Worm (Caenorhabditis elegans) whole organism, late embryonic: Measurements from ENCODE around the gene txt-18.

Experiments used
- F13H6.1 ChIP-seq: sonication (generic microtip); optimal IDR thresholded peaks from 2 replicates; lab custom pipeline; 2016; ENCODE audit warnings: missing genetic modification characterization, missing compliant biosample characterization
- Y22D7AL.16 ChIP-seq: sonication (generic microtip); optimal IDR thresholded peaks from 2 replicates; lab custom pipeline; 2016; ENCODE audit warnings: missing genetic modification characterization, missing compliant biosample characterization
- ahr-1 ChIP-seq: sonication (generic microtip); optimal IDR thresholded peaks from 2 replicates; lab custom pipeline; 2016; ENCODE audit warnings: missing genetic modification characterization, missing compliant biosample characterization
- ceh-19 ChIP-seq: fragments of 200-800 bp; sonication (Bioruptor generic); optimal IDR thresholded peaks from 2 replicates; lab custom pipeline; 2018; ENCODE audit warnings: mild to moderate bottlenecking, missing genetic modification characterization, missing compliant biosample characterization
- ceh-2 ChIP-seq: sonication (generic microtip); optimal IDR thresholded peaks from 2 replicates; lab custom pipeline; 2016; ENCODE audit warnings: missing genotype, missing genetic modification characterization, missing compliant biosample characterization
- ceh-22 ChIP-seq: sonication (generic microtip); optimal IDR thresholded peaks from 2 replicates; lab custom pipeline; 2017; ENCODE audit warnings: missing biosample characterization, missing genetic modification characterization
- ceh-24 ChIP-seq: sonication (generic microtip); optimal IDR thresholded peaks from 2 replicates; lab custom pipeline; 2016; ENCODE audit warnings: mild to moderate bottlenecking, missing genetic modification characterization, missing compliant biosample characterization
- ceh-30 ChIP-seq: fragments of 150-350 bp; optimal IDR thresholded peaks from 2 replicates; lab custom pipeline; 2014; ENCODE audit warnings: missing biosample characterization, missing genetic modification characterization
- ceh-34 ChIP-seq: sonication (generic microtip); optimal IDR thresholded peaks from 2 replicates; lab custom pipeline; 2016; ENCODE audit warnings: mild to moderate bottlenecking, missing genetic modification characterization, missing compliant biosample characterization
- dmd-4 ChIP-seq: sonication (generic microtip); optimal IDR thresholded peaks from 2 replicates; lab custom pipeline; 2016; ENCODE audit warnings: borderline replicate concordance, missing genetic modification characterization, missing compliant biosample characterization
- dve-1 ChIP-seq: sonication (generic microtip); optimal IDR thresholded peaks from 2 replicates; lab custom pipeline; 2017; ENCODE audit warnings: antibody characterized with exemption, mild to moderate bottlenecking, missing genetic modification characterization, missing compliant biosample characterization
- elt-4 ChIP-seq: sonication (generic microtip); optimal IDR thresholded peaks from 2 replicates; lab custom pipeline; 2016; ENCODE audit warnings: missing genetic modification characterization, missing compliant biosample characterization
- ets-4 ChIP-seq: sonication (generic microtip); optimal IDR thresholded peaks from 2 replicates; lab custom pipeline; 2016; ENCODE audit warnings: missing genetic modification characterization, missing compliant biosample characterization
- fkh-10 ChIP-seq: fragments of 150-350 bp; optimal IDR thresholded peaks from 2 replicates; lab custom pipeline; 2014; ENCODE audit warnings: missing biosample characterization, missing genetic modification reagents, missing genetic modification characterization
- fkh-6 ChIP-seq: sonication (generic microtip); optimal IDR thresholded peaks from 2 replicates; lab custom pipeline; 2016; ENCODE audit warnings: missing genetic modification characterization, missing compliant biosample characterization
- hlh-13 ChIP-seq: fragments of 200-800 bp; sonication (Bioruptor generic); optimal IDR thresholded peaks from 2 replicates; lab custom pipeline; 2018; ENCODE audit warnings: mild to moderate bottlenecking, missing genetic modification characterization, missing compliant biosample characterization
- madf-2 ChIP-seq: sonication (generic microtip); optimal IDR thresholded peaks from 2 replicates; lab custom pipeline; 2017; ENCODE audit warnings: missing genetic modification characterization, missing compliant biosample characterization
- nhr-11 ChIP-seq: fragments of 150-350 bp; optimal IDR thresholded peaks from 2 replicates; lab custom pipeline; 2014; ENCODE audit warnings: missing biosample characterization, missing genetic modification characterization
- npax-4 ChIP-seq: sonication (generic microtip); optimal IDR thresholded peaks from 2 replicates; lab custom pipeline; 2016; ENCODE audit warnings: missing genetic modification characterization, missing compliant biosample characterization
- pag-3 ChIP-seq: sonication (generic microtip); optimal IDR thresholded peaks from 2 replicates; lab custom pipeline; 2016; ENCODE audit warnings: missing compliant biosample characterization, missing genetic modification characterization, borderline replicate concordance
- pax-1 ChIP-seq: fragments of 150-350 bp; optimal IDR thresholded peaks from 2 replicates; lab custom pipeline; 2014; ENCODE audit warnings: missing biosample characterization, missing genetic modification characterization
- pha-4 ChIP-seq: fragments of 150-350 bp; optimal IDR thresholded peaks from 2 replicates; lab custom pipeline; 2018; ENCODE audit warnings: missing biosample characterization, missing genetic modification reagents, missing genetic modification characterization
- pqm-1 ChIP-seq: sonication (generic microtip); optimal IDR thresholded peaks from 2 replicates; lab custom pipeline; 2016; ENCODE audit warnings: missing genetic modification characterization, missing compliant biosample characterization
- rnt-1 ChIP-seq: sonication (generic microtip); optimal IDR thresholded peaks from 2 replicates; lab custom pipeline; 2016; ENCODE audit warnings: missing genetic modification characterization, missing compliant biosample characterization
- sdc-2 ChIP-seq: sonication (generic microtip); optimal IDR thresholded peaks from 2 replicates; lab custom pipeline; 2016; ENCODE audit warnings: missing genotype, missing genetic modification characterization, missing compliant biosample characterization
- sox-2 ChIP-seq: fragments of 200-800 bp; sonication (Bioruptor generic); IDR thresholded peaks from 2 replicates; pipeline ENCODE4 v1.3.6; 2022; ENCODE audit warnings: missing genetic modification reagents, missing genetic modification characterization, missing compliant biosample characterization
- tbx-7 ChIP-seq: sonication (generic microtip); optimal IDR thresholded peaks from 2 replicates; lab custom pipeline; 2016; ENCODE audit warnings: missing genotype, missing genetic modification characterization, missing compliant biosample characterization
- unc-3 ChIP-seq, 2 experiments: fragments of 200-800 bp in 1 of 2; sonication (Bioruptor generic) in 1 of 2; sonication (generic microtip) in 1 of 2; conservative IDR thresholded peaks in 1 of 2; optimal IDR thresholded peaks in 1 of 2; 2 replicates each; pipeline versions ENCODE4 v1.3.6 to Lab custom; 2016 to 2022; ENCODE audit warnings: missing compliant biosample characterization in 2 of 2, missing genetic modification characterization in 2 of 2, missing genetic modification reagents in 1 of 2
- unc-86 ChIP-seq: sonication (generic microtip); optimal IDR thresholded peaks from 2 replicates; lab custom pipeline; 2016; ENCODE audit warnings: missing genetic modification characterization, missing compliant biosample characterization
- zip-5 ChIP-seq: sonication (generic microtip); optimal IDR thresholded peaks from 2 replicates; lab custom pipeline; 2016; ENCODE audit warnings: missing genetic modification characterization, missing compliant biosample characterization
- ztf-16 ChIP-seq: sonication (generic microtip); optimal IDR thresholded peaks from 2 replicates; lab custom pipeline; 2017; ENCODE audit warnings: missing genetic modification characterization, missing compliant biosample characterization

txt-18 gene

ce11 chrII:6331222-6331830, 12.5 kb upstream of the txt-18 start, which contains the start of gene set-4 (continued):
- TF ChIP-seq pha-4 (no peak), npax-4 (no peak), sox-2 (GFP tag; lab: Robert Waterston, UW) (no peak; the same call in 1 of the 2 replicates), dmd-4 (peak; percentile 7), pag-3 (tag; lab: Kevin White, UChicago) (no peak), pax-1 (tag; lab: Kevin White, UChicago) (no peak), ztf-16 (tag; lab: Kevin White, UChicago) (peak; percentile 19), hlh-13 (GFP tag; lab: Kevin White, UChicago) (no peak), dve-1 (no peak), ceh-34 (tag; lab: Kevin White, UChicago) (peak; percentile 75), ceh-30 (tag; lab: Kevin White, UChicago) (no peak), F13H6.1 (tag; lab: Kevin White, UChicago) (no peak), fkh-10 (peak; percentile 39), Y22D7AL.16 (no peak), unc-86 (tag; lab: Kevin White, UChicago) (peak; percentile 67), pqm-1 (tag; lab: Kevin White, UChicago) (no peak), ceh-2 (tag; lab: Kevin White, UChicago) (peak; percentile 30), ets-4 (tag; lab: Kevin White, UChicago) (peak; percentile 10), unc-3 (GFP tag; conservative IDR thresholded peaks at IDR 0.05; lab: Robert Waterston, UW) (no peak; the same call in 1 of the 2 replicates), unc-3 (tag; optimal IDR thresholded peaks at IDR 0.05; lab: Kevin White, UChicago) (no peak), nhr-11 (no peak), ahr-1 (tag; lab: Kevin White, UChicago) (no peak), madf-2 (tag; lab: Kevin White, UChicago) (no peak), fkh-6 (tag; lab: Kevin White, UChicago) (no peak), tbx-7 (tag; lab: Kevin White, UChicago) (no peak)

- TF ChIP-seq sdc-2 (tag; lab: Kevin White, UChicago) (no peak), sox-2 (GFP tag; lab: Robert Waterston, UW) (no peak)
These were observed 10.0 kb upstream of the txt-18 start, which contains the start of gene ttc-39B for ce11 chrII:6333887-6334286. TSS of gene ttc-39B (minus strand) at chrII:6333987.

DNA sequence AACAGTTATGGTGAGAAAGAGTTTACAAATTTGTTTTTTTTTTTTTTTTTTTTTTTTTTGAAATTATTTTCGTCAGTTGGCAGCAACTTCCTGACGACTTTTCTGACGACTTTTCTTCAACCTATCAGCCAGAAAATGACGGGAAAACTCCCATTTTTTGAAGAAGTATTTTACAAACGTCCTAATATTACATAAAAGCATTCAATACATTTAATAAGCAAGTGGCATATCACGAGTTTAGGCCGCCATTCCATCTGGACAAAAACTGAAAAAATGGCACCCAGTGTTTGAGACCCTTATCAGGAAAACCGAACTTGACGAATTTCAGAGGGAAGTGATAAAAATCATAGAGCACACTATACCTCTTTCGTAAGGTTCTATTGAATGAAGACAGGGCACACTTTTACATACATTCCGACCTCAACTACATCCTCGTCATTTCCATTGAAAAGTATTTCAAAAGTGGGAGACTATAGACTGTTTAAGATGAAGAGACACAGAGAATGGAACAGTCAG, 9.1 kb upstream of the txt-18 start:
- no peak for TF ChIP-seq rnt-1 (tag; lab: Kevin White, UChicago)
- no peak for TF ChIP-seq elt-4 (tag; lab: Kevin White, UChicago)
- no peak for TF ChIP-seq zip-5
- TF ChIP-seq sox-2 (GFP tag; lab: Robert Waterston, UW) = no peak
- no peak for TF ChIP-seq fkh-6 (tag; lab: Kevin White, UChicago)
- no peak for TF ChIP-seq Y22D7AL.16
- no peak for TF ChIP-seq hlh-13 (GFP tag; lab: Kevin White, UChicago)

DNA sequence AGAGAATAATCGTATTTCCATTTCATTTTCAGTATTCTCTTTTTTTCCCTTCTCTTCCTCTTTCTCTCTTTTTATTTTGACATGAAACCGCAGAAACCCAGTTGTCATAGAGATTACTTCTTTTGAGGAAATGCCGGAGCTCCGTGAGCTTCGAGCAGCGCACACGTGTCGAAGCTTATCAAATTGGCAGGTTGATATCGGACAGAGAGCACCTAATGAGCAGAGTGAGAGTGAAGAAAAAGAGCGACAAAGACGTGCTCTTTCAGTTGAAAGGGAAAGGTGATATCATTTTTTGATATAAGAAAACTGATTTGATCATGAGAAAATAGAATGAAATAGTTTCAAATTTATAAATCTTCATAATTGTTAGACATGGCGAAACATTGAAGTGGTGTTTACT, 8.5 kb upstream of the txt-18 start, which contains the start of gene C32D5.14:
TSS of gene C32D5.14 (plus strand) at position 131 of the 400 bp plus-strand sequence.
- TF ChIP-seq pha-4 (no peak), ceh-24 (no peak), pqm-1 (tag; lab: Kevin White, UChicago) (no peak), ceh-22 (tag; lab: Kevin White, UChicago) (no peak)

DNA sequence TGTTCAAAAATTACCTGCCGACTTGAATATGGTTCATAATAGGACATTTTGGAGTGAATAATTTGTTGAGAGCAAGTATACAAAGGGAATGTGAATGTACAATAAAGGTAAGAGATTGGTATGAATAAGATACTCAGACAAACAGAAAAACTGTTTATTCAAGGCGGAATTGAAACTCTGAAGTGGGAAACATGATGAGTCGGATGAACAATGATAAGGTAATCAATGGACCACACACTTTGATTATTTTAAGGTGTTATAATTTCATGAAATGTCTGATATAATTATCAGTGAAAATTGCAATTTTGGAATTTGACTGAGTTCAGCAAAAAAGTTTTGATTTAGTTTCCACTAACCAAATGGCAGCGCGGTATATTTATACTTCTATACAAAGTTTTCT, 4.4 kb upstream of the txt-18 start:
- TF ChIP-seq ceh-2 (tag; lab: Kevin White, UChicago) = no peak
- no peak for TF ChIP-seq rnt-1 (tag; lab: Kevin White, UChicago)
- no peak for TF ChIP-seq ahr-1 (tag; lab: Kevin White, UChicago)
- no peak for TF ChIP-seq ceh-19 (GFP tag; lab: Kevin White, UChicago)
- peak; percentile 41 for TF ChIP-seq dve-1
- TF ChIP-seq tbx-7 (tag; lab: Kevin White, UChicago) = no peak
- no peak for TF ChIP-seq fkh-10
